Fruit fly (Drosophila melanogaster): ENCODE data around the gene CG17549.

DNA sequence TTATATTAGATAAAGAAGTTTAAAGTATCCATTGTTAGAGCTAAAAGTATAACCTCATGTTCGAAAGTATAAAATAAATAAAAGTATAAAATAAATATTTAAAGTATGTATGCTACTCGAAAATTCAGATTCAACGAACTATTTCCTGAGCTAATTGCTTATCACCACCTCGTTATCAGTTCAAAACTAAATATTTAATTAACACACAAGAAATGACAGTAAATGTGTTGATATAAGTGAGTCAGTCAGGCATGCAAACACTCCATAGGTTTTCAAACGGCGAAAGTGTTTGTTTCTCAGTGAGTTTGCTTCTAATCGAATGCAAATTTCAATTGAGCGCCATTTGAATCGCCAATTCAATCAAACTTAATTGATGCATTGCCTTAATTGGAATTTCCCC lies 44.4 kb upstream of the CG17549 start:
- TF ChIP-seq h (optimal IDR thresholded peaks at IDR 0.05) (no peak), Myc (optimal IDR thresholded peaks at IDR 0.05) (no peak), insv (optimal IDR thresholded peaks at IDR 0.05) (no peak), ttk (optimal IDR thresholded peaks at IDR 0.05) (no peak), psq (optimal IDR thresholded peaks at IDR 0.05) (no peak), Sin3A (optimal IDR thresholded peaks at IDR 0.05) (no peak)

Data from Kc167 (cell line).